Worm (Caenorhabditis elegans) whole organism, L2 larva: ENCODE data around the gene F13B12.3.
A peak's percentile ranks its signal among the peaks of the same experiment; 100 is the strongest.

ENCODE experiments used
- C34F6.9 ChIP-seq: fragments of 150-350 bp; optimal IDR thresholded peaks from 2 replicates; lab custom pipeline; 2014; ENCODE audit warnings: missing biosample characterization, missing genetic modification characterization
- F13H6.1 ChIP-seq: sonication (generic microtip); optimal IDR thresholded peaks from 2 replicates; lab custom pipeline; 2016; ENCODE audit warnings: missing genetic modification characterization, missing compliant biosample characterization
- R02D3.7 ChIP-seq: fragments of 150-350 bp; optimal IDR thresholded peaks from 2 replicates; lab custom pipeline; 2014; ENCODE audit warnings: missing biosample characterization, missing genetic modification characterization
- ZK546.5 ChIP-seq: sonication (generic microtip); optimal IDR thresholded peaks from 2 replicates; lab custom pipeline; 2017; ENCODE audit warnings: missing biosample characterization, missing genetic modification characterization
- alr-1 ChIP-seq: fragments of 150-350 bp; optimal IDR thresholded peaks from 2 replicates; lab custom pipeline; 2014; ENCODE audit warnings: missing biosample characterization, missing genetic modification characterization
- ama-1 ChIP-seq: fragments of 150-350 bp; optimal IDR thresholded peaks from 2 replicates; lab custom pipeline; 2018; ENCODE audit warnings: inconsistent platforms
- ceh-16 ChIP-seq: fragments of 150-350 bp; optimal IDR thresholded peaks from 2 replicates; lab custom pipeline; 2014; ENCODE audit warnings: missing biosample characterization, missing genetic modification characterization
- crh-2 ChIP-seq: sonication (generic microtip); optimal IDR thresholded peaks from 2 replicates; lab custom pipeline; 2017; ENCODE audit warnings: missing biosample characterization, missing genetic modification characterization
- dmd-4 ChIP-seq: sonication (generic microtip); optimal IDR thresholded peaks from 2 replicates; lab custom pipeline; 2017; ENCODE audit warnings: missing biosample characterization, missing genetic modification characterization
- egl-27 ChIP-seq: sonication (generic microtip); optimal IDR thresholded peaks from 3 replicates; lab custom pipeline; 2017; ENCODE audit warnings: missing biosample characterization, missing genetic modification reagents, missing genetic modification characterization
- elt-1 ChIP-seq: fragments of 150-350 bp; optimal IDR thresholded peaks from 2 replicates; lab custom pipeline; 2014; ENCODE audit warnings: missing biosample characterization, missing genetic modification characterization
- fos-1 ChIP-seq: fragments of 150-350 bp; optimal IDR thresholded peaks from 2 replicates; lab custom pipeline; 2014; ENCODE audit warnings: missing biosample characterization, missing genetic modification characterization
- gmeb-1 ChIP-seq: fragments of 150-350 bp; optimal IDR thresholded peaks from 2 replicates; lab custom pipeline; 2014; ENCODE audit warnings: missing biosample characterization, missing genetic modification characterization
- lin-11 ChIP-seq: fragments of 150-350 bp; sonication (generic microtip); optimal IDR thresholded peaks from 2 replicates; lab custom pipeline; 2014; ENCODE audit warnings: missing biosample characterization, missing genetic modification characterization, inconsistent platforms, mixed read lengths
- lin-13 ChIP-seq: fragments of 150-350 bp; optimal IDR thresholded peaks from 2 replicates; lab custom pipeline; 2014; ENCODE audit warnings: missing biosample characterization, missing genetic modification reagents, missing genetic modification characterization
- lin-39 ChIP-seq: fragments of 150-350 bp; optimal IDR thresholded peaks from 2 replicates; lab custom pipeline; 2014; ENCODE audit warnings: missing biosample characterization, missing genetic modification reagents, missing genetic modification characterization
- lsy-2 ChIP-seq, 2 experiments: fragments of 150-350 bp in 1 of 2; sonication (generic microtip) in 1 of 2; optimal IDR thresholded peaks; 2 replicates each; lab custom pipeline; 2014 to 2017; ENCODE audit warnings: missing biosample characterization in 2 of 2, missing genetic modification characterization in 2 of 2
- mdl-1 ChIP-seq, 2 experiments: fragments of 150-350 bp in 1 of 2; sonication (generic microtip) in 1 of 2; optimal IDR thresholded peaks; 2 replicates each; lab custom pipeline; 2017; ENCODE audit warnings: missing biosample characterization in 2 of 2, missing genetic modification characterization in 2 of 2
- nhr-10 ChIP-seq: sonication (generic microtip); optimal IDR thresholded peaks from 2 replicates; lab custom pipeline; 2017; ENCODE audit warnings: missing biosample characterization, missing genetic modification characterization
- nhr-12 ChIP-seq: fragments of 150-350 bp; optimal IDR thresholded peaks from 2 replicates; lab custom pipeline; 2014; ENCODE audit warnings: missing biosample characterization, missing genetic modification characterization
- nhr-129 ChIP-seq: fragments of 150-350 bp; optimal IDR thresholded peaks from 2 replicates; lab custom pipeline; 2014; ENCODE audit warnings: missing biosample characterization, missing genetic modification characterization
- nhr-21 ChIP-seq: fragments of 150-350 bp; optimal IDR thresholded peaks from 2 replicates; lab custom pipeline; 2014; ENCODE audit warnings: missing biosample characterization, missing genetic modification characterization
- nhr-23 ChIP-seq: fragments of 150-350 bp; optimal IDR thresholded peaks from 2 replicates; lab custom pipeline; 2014; ENCODE audit warnings: missing biosample characterization, missing genetic modification reagents, missing genetic modification characterization
- nhr-237 ChIP-seq: fragments of 150-350 bp; optimal IDR thresholded peaks from 2 replicates; lab custom pipeline; 2014; ENCODE audit warnings: missing biosample characterization, missing genetic modification characterization
- nhr-25 ChIP-seq: fragments of 150-350 bp; sonication (generic microtip); optimal IDR thresholded peaks from 3 replicates; lab custom pipeline; 2014; ENCODE audit warnings: missing biosample characterization, missing genetic modification characterization
- nhr-77 ChIP-seq: fragments of 150-350 bp; optimal IDR thresholded peaks from 2 replicates; lab custom pipeline; 2014; ENCODE audit warnings: missing biosample characterization, missing genetic modification characterization
- peb-1 ChIP-seq: fragments of 150-350 bp; optimal IDR thresholded peaks from 2 replicates; lab custom pipeline; 2014; ENCODE audit warnings: missing biosample characterization, missing genetic modification characterization
- sem-4 ChIP-seq: fragments of 150-350 bp; optimal IDR thresholded peaks from 2 replicates; lab custom pipeline; 2014; ENCODE audit warnings: missing biosample characterization, missing genetic modification reagents, missing genetic modification characterization
- skn-1 ChIP-seq: sonication (generic microtip); optimal IDR thresholded peaks from 2 replicates; lab custom pipeline; 2017; ENCODE audit warnings: missing biosample characterization, missing genetic modification characterization
- snpc-4 ChIP-seq: fragments of 150-350 bp; optimal IDR thresholded peaks from 2 replicates; lab custom pipeline; 2014; ENCODE audit warnings: missing biosample characterization, missing genetic modification characterization
- unc-55 ChIP-seq: fragments of 150-350 bp; sonication (generic microtip); optimal IDR thresholded peaks from 3 replicates; lab custom pipeline; 2014; ENCODE audit warnings: missing biosample characterization, missing genetic modification reagents, missing genetic modification characterization
- zag-1 ChIP-seq: fragments of 150-350 bp; optimal IDR thresholded peaks from 2 replicates; lab custom pipeline; 2014; ENCODE audit warnings: missing biosample characterization, missing genetic modification characterization
- ztf-1 ChIP-seq: fragments of 200-800 bp; sonication (Bioruptor generic); conservative IDR thresholded peaks from 2 replicates; pipeline ENCODE4 v1.3.6; 2022; ENCODE audit warnings: missing genetic modification characterization, missing compliant biosample characterization
- ztf-11 ChIP-seq: sonication (generic microtip); optimal IDR thresholded peaks from 2 replicates; lab custom pipeline; 2017; ENCODE audit warnings: missing biosample characterization, missing genetic modification characterization
- ztf-4 ChIP-seq: fragments of 150-350 bp; optimal IDR thresholded peaks from 2 replicates; lab custom pipeline; 2014; ENCODE audit warnings: missing biosample characterization, missing genetic modification characterization

The F13B12.3 gene

DNA sequence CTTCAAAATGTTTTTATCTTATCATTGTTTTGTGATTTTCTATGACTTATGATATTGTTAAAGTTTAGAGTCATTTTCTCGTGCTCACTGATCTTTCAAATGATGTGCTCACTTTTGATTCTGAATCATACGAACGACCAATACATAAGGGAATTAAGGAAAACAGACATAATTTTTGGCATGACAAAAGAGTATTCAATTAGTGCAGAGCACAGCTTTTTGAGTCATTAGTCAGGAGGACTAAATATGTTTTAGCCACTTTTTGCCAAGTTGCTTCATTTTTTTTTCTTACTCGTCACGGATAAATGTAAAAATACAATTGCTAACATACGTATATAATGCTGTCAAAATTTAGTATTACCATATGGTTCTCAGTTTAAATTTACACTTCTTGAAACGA is 9.8 kb upstream of the F13B12.3 start, which contains the start of gene F13B12.2:
Gene F13B12.2 (minus strand): TSS at position 2 of the 400 bp plus-strand sequence.
- TF ChIP-seq gmeb-1, result no peak
- TF ChIP-seq nhr-12, result no peak
- peak; percentile 5 for TF ChIP-seq skn-1 (tag; lab: Kevin White, UChicago)
- peak; percentile 32 for TF ChIP-seq fos-1 (tag; lab: Kevin White, UChicago)
- TF ChIP-seq, all 48 proteins: peak for 2

DNA sequence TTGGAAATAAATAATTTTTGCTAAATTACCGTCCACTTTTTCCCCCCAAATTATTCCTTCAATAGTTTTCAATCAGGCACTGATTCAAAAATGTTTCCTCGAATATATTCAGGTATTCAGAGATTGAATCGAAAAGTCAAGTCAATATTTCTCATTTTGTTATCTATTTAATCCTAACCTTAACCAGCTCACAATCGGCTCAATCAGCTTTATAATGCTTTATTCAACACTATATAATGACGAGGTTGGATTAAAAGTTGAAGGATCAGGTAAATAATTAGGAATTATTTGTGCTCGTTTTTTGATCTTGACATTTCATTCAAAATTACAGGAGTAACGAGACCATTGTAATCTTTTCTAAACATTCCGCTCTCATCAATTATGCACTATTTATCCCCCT is 8.4 kb upstream of the F13B12.3 start:
- no peak for TF ChIP-seq nhr-77 (tag; lab: Kevin White, UChicago)
- TF ChIP-seq mdl-1 (tag; optimal IDR thresholded peaks at IDR 0.05; lab: Kevin White, UChicago), result no peak
- TF ChIP-seq nhr-25 (tag; lab: Kevin White, UChicago), result no peak
- TF ChIP-seq fos-1 (tag; lab: Kevin White, UChicago), result no peak
- TF ChIP-seq lin-39, result no peak
- no peak for TF ChIP-seq snpc-4
- no peak for TF ChIP-seq nhr-23 (tag; lab: Kevin White, UChicago)
- no peak for TF ChIP-seq R02D3.7 (tag; lab: Kevin White, UChicago)
- TF ChIP-seq crh-2 (tag; lab: Kevin White, UChicago), result no peak
- no peak for TF ChIP-seq sem-4 (tag; lab: Kevin White, UChicago)
- no peak for TF ChIP-seq egl-27 (tag; lab: Kevin White, UChicago)
- no peak for TF ChIP-seq ceh-16 (tag; lab: Kevin White, UChicago)
- TF ChIP-seq nhr-237 (tag; lab: Kevin White, UChicago), result no peak
- TF ChIP-seq gmeb-1, result no peak
- no peak for TF ChIP-seq F13H6.1 (tag; lab: Kevin White, UChicago)
- TF ChIP-seq C34F6.9, result no peak
- TF ChIP-seq peb-1 (tag; lab: Kevin White, UChicago), result no peak
- TF ChIP-seq unc-55 (GFP tag; lab: Kevin White, UChicago), result no peak
- TF ChIP-seq ZK546.5, result no peak

- no peak for TF ChIP-seq peb-1 (tag; lab: Kevin White, UChicago)
- no peak for TF ChIP-seq ztf-11
- TF ChIP-seq ztf-4 (tag; lab: Kevin White, UChicago), result no peak
- TF ChIP-seq elt-1 (tag; lab: Kevin White, UChicago), result no peak
- TF ChIP-seq dmd-4 (tag; lab: Kevin White, UChicago), result no peak
- TF ChIP-seq nhr-10, result no peak
- TF ChIP-seq nhr-129, result no peak
- no peak for TF ChIP-seq lsy-2 (tag; optimal IDR thresholded peaks at IDR 0.05; lab: Kevin White, UChicago)
- no peak for TF ChIP-seq skn-1 (tag; lab: Kevin White, UChicago)
- TF ChIP-seq nhr-21 (tag; lab: Kevin White, UChicago), result no peak
- TF ChIP-seq nhr-12, result no peak
- TF ChIP-seq crh-2 (tag; lab: Kevin White, UChicago), result no peak
- TF ChIP-seq zag-1 (tag; lab: Kevin White, UChicago), result no peak
- no peak for TF ChIP-seq ama-1 (lab: Kevin White, UChicago)
- no peak for TF ChIP-seq ztf-1 (GFP tag; lab: Robert Waterston, UW)
- TF ChIP-seq, all 48 proteins: peak for 0
Measured at ce11 chrIV:10436401-10436800, 2.5 kb upstream of the F13B12.3 start, which contains the start of gene ins-1. ins-1 (plus strand) TSS chrIV:10436701.

DNA sequence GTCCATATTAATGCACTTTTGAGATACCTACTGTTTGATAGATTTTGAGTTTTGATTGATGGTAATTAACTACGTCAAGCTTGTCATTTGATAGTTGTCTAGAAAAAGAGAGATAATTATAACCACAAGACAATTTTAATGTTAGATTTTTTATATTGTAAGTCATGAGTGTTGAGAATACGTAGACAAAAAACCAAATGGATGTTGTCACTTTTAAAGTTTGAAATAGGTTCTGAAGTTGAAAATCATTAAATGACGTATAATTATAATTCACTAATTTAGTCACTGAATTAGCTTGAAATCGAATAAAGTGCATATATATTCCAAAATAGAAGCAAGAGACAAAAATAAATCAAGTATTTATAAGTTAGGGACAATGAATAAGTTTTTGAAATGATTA is 1.8 kb upstream of the F13B12.3 start:
- TF ChIP-seq alr-1 (no peak), snpc-4 (no peak), ztf-11 (no peak), R02D3.7 (tag; lab: Kevin White, UChicago) (no peak), zag-1 (tag; lab: Kevin White, UChicago) (no peak), nhr-25 (tag; lab: Kevin White, UChicago) (no peak), lin-11 (tag; lab: Kevin White, UChicago) (no peak), nhr-23 (tag; lab: Kevin White, UChicago) (no peak), nhr-129 (no peak), C34F6.9 (no peak), unc-55 (GFP tag; lab: Kevin White, UChicago) (no peak), fos-1 (tag; lab: Kevin White, UChicago) (no peak)

ce11 chrIV:10442904-10443303 is 4.0 kb downstream of the F13B12.3 start:
- TF ChIP-seq lin-39 (no peak), ama-1 (lab: Kevin White, UChicago) (no peak), nhr-21 (tag; lab: Kevin White, UChicago) (no peak), lin-13 (no peak), nhr-25 (tag; lab: Kevin White, UChicago) (no peak), zag-1 (tag; lab: Kevin White, UChicago) (no peak), R02D3.7 (tag; lab: Kevin White, UChicago) (no peak)
